Worm (Caenorhabditis elegans) whole organism, L2 larva: ENCODE measurements around the gene W09D6.5.

Experiments
- C34F6.9 ChIP-seq: fragments of 150-350 bp; optimal IDR thresholded peaks from 2 replicates; lab custom pipeline; 2014; ENCODE audit warnings: missing biosample characterization, missing genetic modification characterization
- F13H6.1 ChIP-seq: sonication (generic microtip); optimal IDR thresholded peaks from 2 replicates; lab custom pipeline; 2016; ENCODE audit warnings: missing genetic modification characterization, missing compliant biosample characterization
- R02D3.7 ChIP-seq: fragments of 150-350 bp; optimal IDR thresholded peaks from 2 replicates; lab custom pipeline; 2014; ENCODE audit warnings: missing biosample characterization, missing genetic modification characterization
- Y55F3AM.14 ChIP-seq: fragments of 200-800 bp; sonication (Bioruptor generic); optimal IDR thresholded peaks from 2 replicates; lab custom pipeline; 2018; ENCODE audit warnings: mild to moderate bottlenecking, missing genetic modification characterization, missing compliant biosample characterization
- ZK546.5 ChIP-seq: sonication (generic microtip); optimal IDR thresholded peaks from 2 replicates; lab custom pipeline; 2017; ENCODE audit warnings: missing biosample characterization, missing genetic modification characterization
- alr-1 ChIP-seq: fragments of 150-350 bp; optimal IDR thresholded peaks from 2 replicates; lab custom pipeline; 2014; ENCODE audit warnings: missing biosample characterization, missing genetic modification characterization
- aly-2 ChIP-seq: fragments of 150-350 bp; optimal IDR thresholded peaks from 2 replicates; lab custom pipeline; 2014; ENCODE audit warnings: missing biosample characterization, missing genetic modification characterization
- ama-1 ChIP-seq: fragments of 150-350 bp; optimal IDR thresholded peaks from 2 replicates; lab custom pipeline; 2018; ENCODE audit warnings: inconsistent platforms
- blmp-1 ChIP-seq: sonication (generic microtip); optimal IDR thresholded peaks from 2 replicates; lab custom pipeline; 2017; ENCODE audit warnings: missing genetic modification characterization, mild to moderate bottlenecking, missing compliant biosample characterization, antibody characterized with exemption, moderate library complexity; ENCODE audit not compliant: insufficient read depth
- ceh-16 ChIP-seq: fragments of 150-350 bp; optimal IDR thresholded peaks from 2 replicates; lab custom pipeline; 2014; ENCODE audit warnings: missing biosample characterization, missing genetic modification characterization
- ceh-82 ChIP-seq: fragments of 150-350 bp; optimal IDR thresholded peaks from 2 replicates; lab custom pipeline; 2014; ENCODE audit warnings: missing biosample characterization, missing genetic modification characterization
- crh-2 ChIP-seq: sonication (generic microtip); optimal IDR thresholded peaks from 2 replicates; lab custom pipeline; 2017; ENCODE audit warnings: missing biosample characterization, missing genetic modification characterization
- egl-27 ChIP-seq: sonication (generic microtip); optimal IDR thresholded peaks from 3 replicates; lab custom pipeline; 2017; ENCODE audit warnings: missing biosample characterization, missing genetic modification reagents, missing genetic modification characterization
- elt-1 ChIP-seq: fragments of 150-350 bp; optimal IDR thresholded peaks from 2 replicates; lab custom pipeline; 2014; ENCODE audit warnings: missing biosample characterization, missing genetic modification characterization
- elt-3 ChIP-seq: sonication (generic microtip); optimal IDR thresholded peaks from 2 replicates; lab custom pipeline; 2017; ENCODE audit warnings: missing biosample characterization, missing genetic modification characterization
- fos-1 ChIP-seq: fragments of 150-350 bp; optimal IDR thresholded peaks from 2 replicates; lab custom pipeline; 2014; ENCODE audit warnings: missing biosample characterization, missing genetic modification characterization
- gmeb-1 ChIP-seq: fragments of 150-350 bp; optimal IDR thresholded peaks from 2 replicates; lab custom pipeline; 2014; ENCODE audit warnings: missing biosample characterization, missing genetic modification characterization
- lin-13 ChIP-seq: fragments of 150-350 bp; optimal IDR thresholded peaks from 2 replicates; lab custom pipeline; 2014; ENCODE audit warnings: missing biosample characterization, missing genetic modification reagents, missing genetic modification characterization
- lin-39 ChIP-seq: fragments of 150-350 bp; optimal IDR thresholded peaks from 2 replicates; lab custom pipeline; 2014; ENCODE audit warnings: missing biosample characterization, missing genetic modification reagents, missing genetic modification characterization
- lsy-2 ChIP-seq, 2 experiments: fragments of 150-350 bp in 1 of 2; sonication (generic microtip) in 1 of 2; optimal IDR thresholded peaks; 2 replicates each; lab custom pipeline; 2014 to 2017; ENCODE audit warnings: missing biosample characterization in 2 of 2, missing genetic modification characterization in 2 of 2
- mab-5 ChIP-seq: fragments of 150-350 bp; optimal IDR thresholded peaks from 2 replicates; lab custom pipeline; 2014; ENCODE audit warnings: missing biosample characterization, missing genetic modification characterization
- mbf-1 ChIP-seq: sonication (generic microtip); optimal IDR thresholded peaks from 2 replicates; lab custom pipeline; 2017; ENCODE audit warnings: missing biosample characterization, missing genetic modification characterization
- mdl-1 ChIP-seq, 2 experiments: fragments of 150-350 bp in 1 of 2; sonication (generic microtip) in 1 of 2; optimal IDR thresholded peaks; 2 replicates each; lab custom pipeline; 2017; ENCODE audit warnings: missing biosample characterization in 2 of 2, missing genetic modification characterization in 2 of 2
- nhr-11 ChIP-seq: fragments of 150-350 bp; optimal IDR thresholded peaks from 2 replicates; lab custom pipeline; 2014; ENCODE audit warnings: missing biosample characterization, missing genetic modification characterization
- nhr-12 ChIP-seq: fragments of 150-350 bp; optimal IDR thresholded peaks from 2 replicates; lab custom pipeline; 2014; ENCODE audit warnings: missing biosample characterization, missing genetic modification characterization
- nhr-129 ChIP-seq: fragments of 150-350 bp; optimal IDR thresholded peaks from 2 replicates; lab custom pipeline; 2014; ENCODE audit warnings: missing biosample characterization, missing genetic modification characterization
- nhr-21 ChIP-seq: fragments of 150-350 bp; optimal IDR thresholded peaks from 2 replicates; lab custom pipeline; 2014; ENCODE audit warnings: missing biosample characterization, missing genetic modification characterization
- nhr-237 ChIP-seq: fragments of 150-350 bp; optimal IDR thresholded peaks from 2 replicates; lab custom pipeline; 2014; ENCODE audit warnings: missing biosample characterization, missing genetic modification characterization
- nhr-25 ChIP-seq: fragments of 150-350 bp; sonication (generic microtip); optimal IDR thresholded peaks from 3 replicates; lab custom pipeline; 2014; ENCODE audit warnings: missing biosample characterization, missing genetic modification characterization
- nhr-6 ChIP-seq: fragments of 150-350 bp; optimal IDR thresholded peaks from 2 replicates; lab custom pipeline; 2014; ENCODE audit warnings: missing biosample characterization, missing genetic modification characterization
- nhr-77 ChIP-seq: fragments of 150-350 bp; optimal IDR thresholded peaks from 2 replicates; lab custom pipeline; 2014; ENCODE audit warnings: missing biosample characterization, missing genetic modification characterization
- peb-1 ChIP-seq: fragments of 150-350 bp; optimal IDR thresholded peaks from 2 replicates; lab custom pipeline; 2014; ENCODE audit warnings: missing biosample characterization, missing genetic modification characterization
- sem-4 ChIP-seq: fragments of 150-350 bp; optimal IDR thresholded peaks from 2 replicates; lab custom pipeline; 2014; ENCODE audit warnings: missing biosample characterization, missing genetic modification reagents, missing genetic modification characterization
- skn-1 ChIP-seq: sonication (generic microtip); optimal IDR thresholded peaks from 2 replicates; lab custom pipeline; 2017; ENCODE audit warnings: missing biosample characterization, missing genetic modification characterization
- sma-3 ChIP-seq: sonication (generic microtip); optimal IDR thresholded peaks from 2 replicates; lab custom pipeline; 2016; ENCODE audit warnings: missing genetic modification reagents, missing genetic modification characterization, missing compliant biosample characterization
- unc-55 ChIP-seq: fragments of 150-350 bp; sonication (generic microtip); optimal IDR thresholded peaks from 3 replicates; lab custom pipeline; 2014; ENCODE audit warnings: missing biosample characterization, missing genetic modification reagents, missing genetic modification characterization
- zag-1 ChIP-seq: fragments of 150-350 bp; optimal IDR thresholded peaks from 2 replicates; lab custom pipeline; 2014; ENCODE audit warnings: missing biosample characterization, missing genetic modification characterization
- ztf-1 ChIP-seq: fragments of 200-800 bp; sonication (Bioruptor generic); conservative IDR thresholded peaks from 2 replicates; pipeline ENCODE4 v1.3.6; 2022; ENCODE audit warnings: missing genetic modification characterization, missing compliant biosample characterization
- ztf-11 ChIP-seq: sonication (generic microtip); optimal IDR thresholded peaks from 2 replicates; lab custom pipeline; 2017; ENCODE audit warnings: missing biosample characterization, missing genetic modification characterization
- ztf-4 ChIP-seq: fragments of 150-350 bp; optimal IDR thresholded peaks from 2 replicates; lab custom pipeline; 2014; ENCODE audit warnings: missing biosample characterization, missing genetic modification characterization

W09D6.5 gene

ce11 chrIII:11046549-11046948, 41.7 kb upstream of the W09D6.5 start:
- TF ChIP-seq nhr-25 (tag; lab: Kevin White, UChicago) (no peak), C34F6.9 (tag; lab: Kevin White, UChicago) (no peak), elt-1 (tag; lab: Kevin White, UChicago) (no peak), nhr-77 (no peak), unc-55 (GFP tag; lab: Kevin White, UChicago) (no peak), crh-2 (peak; percentile 37), blmp-1 (tag; lab: Kevin White, UChicago) (peak; percentile 20), Y55F3AM.14 (GFP tag; lab: Kevin White, UChicago) (no peak), fos-1 (tag; lab: Kevin White, UChicago) (peak; percentile 84)

ce11 chrIII:11050658-11051118, 37.6 kb upstream of the W09D6.5 start:
- TF ChIP-seq blmp-1 (tag; lab: Kevin White, UChicago), result no peak
- TF ChIP-seq fos-1 (tag; lab: Kevin White, UChicago), result peak; percentile 93
- peak; percentile 21 for TF ChIP-seq F13H6.1
- TF ChIP-seq sma-3 (GFP tag; lab: Kevin White, UChicago), result peak; percentile 58
- TF ChIP-seq nhr-77, result no peak
- TF ChIP-seq unc-55 (GFP tag; lab: Kevin White, UChicago), result peak; percentile 4
- peak; percentile 20 for TF ChIP-seq nhr-129 (tag; lab: Kevin White, UChicago)
- TF ChIP-seq nhr-237, result no peak
- TF ChIP-seq ceh-82 (tag; lab: Kevin White, UChicago), result no peak
- TF ChIP-seq crh-2, result peak; percentile 7

ce11 chrIII:11053603-11054002, 34.7 kb upstream of the W09D6.5 start:
- TF ChIP-seq skn-1, result no peak
- no peak for TF ChIP-seq nhr-11 (tag; lab: Kevin White, UChicago)
- no peak for TF ChIP-seq ceh-16
- TF ChIP-seq blmp-1 (tag; lab: Kevin White, UChicago), result no peak
- no peak for TF ChIP-seq alr-1 (tag; lab: Kevin White, UChicago)
- no peak for TF ChIP-seq nhr-25 (tag; lab: Kevin White, UChicago)
- no peak for TF ChIP-seq gmeb-1 (tag; lab: Kevin White, UChicago)
- TF ChIP-seq fos-1 (tag; lab: Kevin White, UChicago), result no peak
- TF ChIP-seq ZK546.5 (tag; lab: Kevin White, UChicago), result no peak
- TF ChIP-seq sem-4 (tag; lab: Kevin White, UChicago), result no peak

ce11 chrIII:11054032-11054431, 34.3 kb upstream of the W09D6.5 start:
- TF ChIP-seq ceh-16 (no peak), blmp-1 (tag; lab: Kevin White, UChicago) (no peak), R02D3.7 (no peak), nhr-25 (tag; lab: Kevin White, UChicago) (no peak), unc-55 (GFP tag; lab: Kevin White, UChicago) (no peak), ama-1 (lab: Kevin White, UChicago) (no peak), nhr-237 (no peak), peb-1 (tag; lab: Kevin White, UChicago) (no peak), mbf-1 (tag; lab: Kevin White, UChicago) (no peak), lin-39 (no peak), elt-1 (tag; lab: Kevin White, UChicago) (no peak), nhr-6 (tag; lab: Kevin White, UChicago) (no peak), mdl-1 (tag; optimal IDR thresholded peaks at IDR 0.05; lab: Kevin White, UChicago) (no peak)

ce11 chrIII:11054532-11055265, 33.6 kb upstream of the W09D6.5 start:
- TF ChIP-seq nhr-237 (no peak), nhr-77 (no peak), nhr-25 (tag; lab: Kevin White, UChicago) (peak; percentile 77), crh-2 (peak; percentile 94), ztf-11 (tag; lab: Kevin White, UChicago) (no peak), F13H6.1 (peak; percentile 88), elt-3 (no peak), zag-1 (tag; lab: Kevin White, UChicago) (peak; percentile 34), Y55F3AM.14 (GFP tag; lab: Kevin White, UChicago) (peak; percentile 60), nhr-12 (tag; lab: Kevin White, UChicago) (no peak), nhr-129 (tag; lab: Kevin White, UChicago) (peak; percentile 67), unc-55 (GFP tag; lab: Kevin White, UChicago) (peak; percentile 64), blmp-1 (tag; lab: Kevin White, UChicago) (peak; percentile 7), egl-27 (no peak), aly-2 (no peak), fos-1 (tag; lab: Kevin White, UChicago) (peak; percentile 80), lin-13 (GFP tag; lab: Kevin White, UChicago) (peak; percentile 60), lsy-2 (tag; optimal IDR thresholded peaks at IDR 0.05; lab: Kevin White, UChicago) (peak; percentile 38 to 71), sma-3 (GFP tag; lab: Kevin White, UChicago) (peak; percentile 53), nhr-21 (peak; percentile 69), lin-39 (no peak), ztf-4 (peak; percentile 2), gmeb-1 (tag; lab: Kevin White, UChicago) (peak; percentile 44), mab-5 (tag; lab: Kevin White, UChicago) (no peak), C34F6.9 (tag; lab: Kevin White, UChicago) (peak; percentile 55), ztf-1 (no peak)
